Fruit fly (Drosophila melanogaster) whole organism, prepupa: ENCODE data around the gene CG3407.

Experiments
- CG31627 ChIP-seq: fragments of 200-800 bp; sonication (Bioruptor generic); optimal IDR thresholded peaks from 3 replicates; lab custom pipeline; 2016; ENCODE audit warnings: missing biosample characterization, missing genetic modification characterization
- CG6276 ChIP-seq: fragments of 200-800 bp; sonication (Bioruptor generic); optimal IDR thresholded peaks from 2 replicates; lab custom pipeline; 2017; ENCODE audit warnings: missing biosample characterization, mild to moderate bottlenecking, missing genetic modification characterization
- CG8319 ChIP-seq: fragments of 200-800 bp; sonication (Bioruptor generic); optimal IDR thresholded peaks from 3 replicates; lab custom pipeline; 2016; ENCODE audit warnings: missing biosample characterization, missing genetic modification characterization
- CG8632 ChIP-seq: fragments of 200-800 bp; sonication (Bioruptor generic); optimal IDR thresholded peaks from 3 replicates; lab custom pipeline; 2016; ENCODE audit warnings: missing biosample characterization, missing genetic modification characterization
- Ets21C ChIP-seq: fragments of 200-800 bp; sonication (Bioruptor generic); optimal IDR thresholded peaks from 3 replicates; lab custom pipeline; 2016; ENCODE audit warnings: missing biosample characterization, missing genetic modification characterization
- Gug ChIP-seq: fragments of 200-800 bp; sonication (Bioruptor generic); IDR thresholded peaks from 2 replicates; pipeline ENCODE4 v1.3.6; 2022; ENCODE audit warnings: missing biosample characterization, missing genetic modification characterization
- Hr39 ChIP-seq: fragments of 200-800 bp; sonication (Bioruptor generic); optimal IDR thresholded peaks from 2 replicates; lab custom pipeline; 2016; ENCODE audit warnings: missing biosample characterization, missing genetic modification characterization
- Sox102F ChIP-seq: fragments of 200-800 bp; sonication (Bioruptor generic); optimal IDR thresholded peaks from 2 replicates; lab custom pipeline; 2016; ENCODE audit warnings: missing biosample characterization, mild to moderate bottlenecking, missing genetic modification characterization
- cyc ChIP-seq: fragments of 200-800 bp; sonication (Bioruptor generic); optimal IDR thresholded peaks from 3 replicates; lab custom pipeline; 2016; ENCODE audit warnings: missing biosample characterization, missing genetic modification characterization
- net ChIP-seq: fragments of 200-800 bp; sonication (Bioruptor generic); optimal IDR thresholded peaks from 3 replicates; lab custom pipeline; 2016; ENCODE audit warnings: missing biosample characterization, missing genetic modification characterization
- topi ChIP-seq: fragments of 200-800 bp; sonication (Bioruptor generic); optimal IDR thresholded peaks from 3 replicates; lab custom pipeline; 2016; ENCODE audit warnings: missing biosample characterization, missing genetic modification characterization

- TF ChIP-seq CG31627 (GFP tag; lab: Kevin White, UChicago) = no peak
- TF ChIP-seq Hr39 = no peak
- TF ChIP-seq CG8632 (GFP tag; lab: Kevin White, UChicago) = no peak
- no peak for TF ChIP-seq CG6276 (GFP tag; lab: Kevin White, UChicago)
- no peak for TF ChIP-seq Sox102F (GFP tag; lab: Kevin White, UChicago)
- TF ChIP-seq CG8319 (GFP tag; lab: Kevin White, UChicago) = no peak
- TF ChIP-seq Ets21C (GFP tag; lab: Kevin White, UChicago) = no peak
- no peak for TF ChIP-seq Gug (GFP tag; lab: Robert Waterston, UW)
- TF ChIP-seq topi (GFP tag; lab: Kevin White, UChicago) = no peak
- TF ChIP-seq cyc (GFP tag; lab: Kevin White, UChicago) = no peak
- TF ChIP-seq net = no peak
Measured at dm6 chr2L:3785402-3785801, 27.8 kb downstream of the CG3407 start.
